Fruit fly (Drosophila melanogaster) whole organism, embryonic: ENCODE data around the gene CG13471.
A peak's percentile ranks its signal among the peaks of the same experiment; 100 is the strongest.

ENCODE experiments used
- Ada2b ChIP-seq: fragments of 200-800 bp; sonication (Bioruptor generic); IDR thresholded peaks from 2 replicates; pipeline ENCODE4 v1.3.6; 2022; ENCODE audit warnings: missing biosample characterization, missing genetic modification characterization
- Atf3 ChIP-seq: fragments of 200-800 bp; sonication (Bioruptor generic); optimal IDR thresholded peaks from 3 replicates; lab custom pipeline; 2016; ENCODE audit warnings: missing biosample characterization, missing genetic modification characterization
- Bgb ChIP-seq: fragments of 200-800 bp; sonication (Bioruptor generic); IDR thresholded peaks from 2 replicates; pipeline ENCODE4 v1.3.6; 2022; ENCODE audit warnings: missing biosample characterization, missing genetic modification characterization; ENCODE audit not compliant: partially characterized antibody
- CG10267 ChIP-seq: fragments of 200-800 bp; sonication (Bioruptor generic); optimal IDR thresholded peaks from 2 replicates; lab custom pipeline; 2018; ENCODE audit warnings: missing biosample characterization, mild to moderate bottlenecking, missing genetic modification characterization, moderate library complexity
- CG10543 ChIP-seq: fragments of 200-800 bp; sonication (Bioruptor generic); optimal IDR thresholded peaks from 3 replicates; lab custom pipeline; 2017; ENCODE audit warnings: missing biosample characterization, mild to moderate bottlenecking, missing genetic modification characterization, moderate library complexity
- CG12155 ChIP-seq: fragments of 200-800 bp; sonication (Bioruptor generic); optimal IDR thresholded peaks from 3 replicates; lab custom pipeline; 2016; ENCODE audit warnings: missing biosample characterization, missing genetic modification characterization
- CG12219 ChIP-seq: fragments of 200-800 bp; sonication (Bioruptor generic); optimal IDR thresholded peaks from 3 replicates; lab custom pipeline; 2018; ENCODE audit warnings: missing biosample characterization, mild to moderate bottlenecking, missing genetic modification characterization
- CG16779 ChIP-seq: fragments of 200-800 bp; sonication (Bioruptor generic); IDR thresholded peaks from 2 replicates; pipeline ENCODE4 v1.3.6; 2022; ENCODE audit warnings: missing biosample characterization, missing genetic modification characterization
- CG17328 ChIP-seq: fragments of 200-800 bp; sonication (Bioruptor generic); IDR thresholded peaks from 2 replicates; pipeline ENCODE4 v1.3.6; 2022; ENCODE audit warnings: missing biosample characterization, missing genetic modification characterization
- CG2712 ChIP-seq: fragments of 200-800 bp; optimal IDR thresholded peaks from 3 replicates; lab custom pipeline; 2019; ENCODE audit warnings: missing biosample characterization, mild to moderate bottlenecking, missing genetic modification characterization, moderate library complexity
- CG30020 ChIP-seq: fragments of 200-800 bp; optimal IDR thresholded peaks from 2 replicates; lab custom pipeline; 2019; ENCODE audit warnings: missing biosample characterization, mild to moderate bottlenecking, missing genetic modification characterization, moderate library complexity
- CG30403 ChIP-seq: fragments of 200-800 bp; sonication (Bioruptor generic); optimal IDR thresholded peaks from 3 replicates; lab custom pipeline; 2016; ENCODE audit warnings: missing biosample characterization, missing genetic modification characterization
- CG4707 ChIP-seq: fragments of 200-800 bp; sonication (Bioruptor generic); optimal IDR thresholded peaks from 2 replicates; lab custom pipeline; 2018; ENCODE audit warnings: missing biosample characterization, mild to moderate bottlenecking, missing genetic modification characterization, moderate library complexity
- CG6254 ChIP-seq: fragments of 200-800 bp; sonication (Bioruptor generic); optimal IDR thresholded peaks from 3 replicates; lab custom pipeline; 2017; ENCODE audit warnings: mild to moderate bottlenecking, missing biosample characterization, missing genetic modification reagents, missing genetic modification characterization
- CG6683 ChIP-seq: fragments of 200-800 bp; sonication (Bioruptor generic); optimal IDR thresholded peaks from 2 replicates; lab custom pipeline; 2017; ENCODE audit warnings: missing biosample characterization, mild to moderate bottlenecking, missing genetic modification characterization, missing genetic modification reagents
- CG7271 ChIP-seq: fragments of 200-800 bp; sonication (Bioruptor generic); optimal IDR thresholded peaks from 2 replicates; lab custom pipeline; 2018; ENCODE audit warnings: missing biosample characterization, mild to moderate bottlenecking, missing genetic modification characterization, moderate library complexity
- CG8281 ChIP-seq: fragments of 200-800 bp; sonication (Bioruptor generic); optimal IDR thresholded peaks from 2 replicates; lab custom pipeline; 2018; ENCODE audit warnings: missing biosample characterization, mild to moderate bottlenecking, missing genetic modification characterization, moderate library complexity
- CG8944 ChIP-seq: fragments of 200-800 bp; sonication (Bioruptor generic); optimal IDR thresholded peaks from 3 replicates; lab custom pipeline; 2016; ENCODE audit warnings: missing biosample characterization, missing genetic modification characterization
- CG9437 ChIP-seq: fragments of 200-800 bp; sonication (Bioruptor generic); optimal IDR thresholded peaks from 2 replicates; lab custom pipeline; 2018; ENCODE audit warnings: missing biosample characterization, mild to moderate bottlenecking, missing genetic modification characterization
- D19B ChIP-seq: fragments of 200-800 bp; sonication (Bioruptor generic); optimal IDR thresholded peaks from 2 replicates; lab custom pipeline; 2017; ENCODE audit warnings: missing biosample characterization, mild to moderate bottlenecking, missing genetic modification characterization
- Dek ChIP-seq: fragments of 200-800 bp; sonication (Bioruptor generic); optimal IDR thresholded peaks from 3 replicates; lab custom pipeline; 2019; ENCODE audit warnings: missing biosample characterization, mild to moderate bottlenecking, missing genetic modification characterization, moderate library complexity
- Dp ChIP-seq: fragments of 200-800 bp; sonication (Bioruptor generic); optimal IDR thresholded peaks from 2 replicates; lab custom pipeline; 2018; ENCODE audit warnings: missing biosample characterization, mild to moderate bottlenecking, missing genetic modification characterization, moderate library complexity
- Hr39 ChIP-seq: fragments of >200 bp; optimal IDR thresholded peaks from 2 replicates; lab custom pipeline; 2017
- Max ChIP-seq: fragments of 200-800 bp; sonication (Bioruptor generic); optimal IDR thresholded peaks from 2 replicates; lab custom pipeline; 2016; ENCODE audit warnings: missing biosample characterization, mild to moderate bottlenecking, missing genetic modification characterization
- NFAT ChIP-seq: fragments of 200-800 bp; sonication (Bioruptor generic); IDR thresholded peaks from 2 replicates; pipeline ENCODE4 v1.3.6; 2022; ENCODE audit warnings: missing biosample characterization, missing genetic modification characterization
- Poxn ChIP-seq: fragments of 200-800 bp; sonication (Bioruptor generic); IDR thresholded peaks from 2 replicates; pipeline ENCODE4 v1.3.6; 2022; ENCODE audit warnings: missing biosample characterization, missing genetic modification characterization
- Rfx ChIP-seq: fragments of 200-800 bp; sonication (Bioruptor generic); IDR thresholded peaks from 2 replicates; pipeline ENCODE4 v1.3.6; 2022; ENCODE audit warnings: missing biosample characterization, missing genetic modification characterization
- Scr ChIP-seq: fragments of 200-800 bp; sonication (Bioruptor generic); IDR thresholded peaks from 2 replicates; pipeline ENCODE4 v1.3.6; 2022; ENCODE audit warnings: missing biosample characterization, missing genetic modification characterization; ENCODE audit not compliant: partially characterized antibody
- Six4 ChIP-seq: fragments of 200-800 bp; sonication (Bioruptor generic); optimal IDR thresholded peaks from 2 replicates; lab custom pipeline; 2016; ENCODE audit warnings: missing biosample characterization, missing genetic modification characterization
- bbx ChIP-seq: fragments of 200-800 bp; sonication (Bioruptor generic); IDR thresholded peaks from 2 replicates; pipeline ENCODE4 v1.3.6; 2022; ENCODE audit warnings: missing biosample characterization, missing genetic modification characterization; ENCODE audit not compliant: partially characterized antibody
- cad ChIP-seq: fragments of >200 bp; optimal IDR thresholded peaks from 2 replicates; lab custom pipeline; 2017; ENCODE audit warnings: missing biosample characterization, missing genetic modification characterization
- chif ChIP-seq, 2 experiments: fragments of 200-800 bp; sonication (Bioruptor generic); optimal IDR thresholded peaks; 3 replicates each; lab custom pipeline; 2016; ENCODE audit warnings: missing biosample characterization in 2 of 2, missing genetic modification characterization in 2 of 2
- crc ChIP-seq: fragments of 200-800 bp; sonication (Bioruptor generic); optimal IDR thresholded peaks from 2 replicates; lab custom pipeline; 2016; ENCODE audit warnings: missing biosample characterization, missing genetic modification characterization
- crp ChIP-seq, 2 experiments: fragments of 200-800 bp; sonication (Bioruptor generic); optimal IDR thresholded peaks; 2 replicates in 1 of 2; 3 replicates in 1 of 2; lab custom pipeline; 2017; ENCODE audit warnings: missing biosample characterization in 2 of 2, missing genetic modification characterization in 2 of 2, mild to moderate bottlenecking in 1 of 2, moderate library complexity in 1 of 2
- dpn ChIP-seq, 2 experiments: fragments of 200-800 bp; sonication (Bioruptor generic); optimal IDR thresholded peaks; 3 replicates each; lab custom pipeline; 2016; ENCODE audit warnings: missing biosample characterization in 2 of 2, missing genetic modification characterization in 2 of 2
- ems ChIP-seq: fragments of 200-800 bp; sonication (Bioruptor generic); optimal IDR thresholded peaks from 3 replicates; lab custom pipeline; 2016; ENCODE audit warnings: missing biosample characterization, missing genetic modification characterization
- ham ChIP-seq: fragments of 200-800 bp; sonication (Bioruptor generic); IDR thresholded peaks from 2 replicates; pipeline ENCODE4 v1.3.6; 2022; ENCODE audit warnings: missing biosample characterization, missing genetic modification characterization
- jigr1 ChIP-seq: fragments of 200-800 bp; sonication (Bioruptor generic); IDR thresholded peaks from 3 replicates; pipeline ENCODE4 v1.3.6; 2022; ENCODE audit warnings: missing biosample characterization, missing genetic modification characterization
- kah ChIP-seq: fragments of 200-800 bp; sonication (Bioruptor generic); optimal IDR thresholded peaks from 2 replicates; lab custom pipeline; 2018; ENCODE audit warnings: missing biosample characterization, mild to moderate bottlenecking, missing genetic modification characterization
- salm ChIP-seq: fragments of 200-800 bp; sonication (Bioruptor generic); optimal IDR thresholded peaks from 2 replicates; lab custom pipeline; 2018; ENCODE audit warnings: missing biosample characterization, mild to moderate bottlenecking, missing genetic modification characterization
- sna ChIP-seq: fragments of 200-800 bp; sonication (Bioruptor generic); IDR thresholded peaks from 2 replicates; pipeline ENCODE4 v1.3.6; 2022; ENCODE audit warnings: missing biosample characterization, missing genetic modification characterization; ENCODE audit not compliant: partially characterized antibody
- tap ChIP-seq: fragments of 200-800 bp; optimal IDR thresholded peaks from 3 replicates; lab custom pipeline; 2019; ENCODE audit warnings: missing biosample characterization, mild to moderate bottlenecking, missing genetic modification characterization, moderate library complexity
- toy ChIP-seq: fragments of 200-800 bp; sonication (Bioruptor generic); IDR thresholded peaks from 2 replicates; pipeline ENCODE4 v1.3.6; 2022; ENCODE audit warnings: missing biosample characterization, missing genetic modification characterization
- ttk ChIP-seq: fragments of 200-800 bp; sonication (Bioruptor generic); IDR thresholded peaks from 2 replicates; pipeline ENCODE4 v2.1.2; 2022; ENCODE audit warnings: missing biosample characterization, missing genetic modification characterization
- unc-4 ChIP-seq: fragments of 200-800 bp; sonication (Bioruptor generic); IDR thresholded peaks from 2 replicates; pipeline ENCODE4 v1.3.6; 2022; ENCODE audit warnings: missing biosample characterization, missing genetic modification characterization; ENCODE audit not compliant: partially characterized antibody
- unpg ChIP-seq: fragments of 200-800 bp; sonication (Bioruptor generic); optimal IDR thresholded peaks from 3 replicates; lab custom pipeline; 2018; ENCODE audit warnings: missing biosample characterization, mild to moderate bottlenecking, missing genetic modification characterization, moderate library complexity
- wor ChIP-seq: fragments of 200-800 bp; sonication (Bioruptor generic); IDR thresholded peaks from 2 replicates; pipeline ENCODE4 v1.3.6; 2022; ENCODE audit warnings: missing biosample characterization, missing genetic modification characterization
- zen2 ChIP-seq: fragments of 200-800 bp; sonication (Bioruptor generic); IDR thresholded peaks from 3 replicates; pipeline ENCODE4 v1.3.6; 2022; ENCODE audit warnings: missing biosample characterization, missing genetic modification characterization; ENCODE audit not compliant: partially characterized antibody

Gene CG13471

dm6 chr3L:14756724-14757463 is 23.6 kb upstream of the CG13471 start (continued):
- TF ChIP-seq crc (peak; percentile 70), CG6683 (peak; percentile 67), Ada2b (GFP tag; lab: Robert Waterston, UW) (peak; percentile 89), Six4 (GFP tag; lab: Kevin White, UChicago) (peak; percentile 75), unc-4 (no peak), chif (GFP tag; optimal IDR thresholded peaks at IDR 0.05; lab: Kevin White, UChicago) (peak; percentile 83 to 84), Bgb (GFP tag; lab: Robert Waterston, UW) (no peak; the same call in 1 of the 2 replicates), Max (peak; percentile 38), kah (GFP tag; lab: Kevin White, UChicago) (peak; percentile 39), unpg (GFP tag; lab: Kevin White, UChicago) (peak; percentile 86), jigr1 (peak; percentile 76), CG9437 (peak; percentile 66), wor (GFP tag; lab: Robert Waterston, UW) (peak; percentile 76), D19B (peak; percentile 83), ems (GFP tag; lab: Kevin White, UChicago) (peak; percentile 84), Dp (GFP tag; lab: Kevin White, UChicago) (peak; percentile 11), CG10267 (peak; percentile 43), tap (peak; percentile 54), cad (GFP tag; lab: Kevin White, UChicago) (peak; percentile 27), CG6254 (GFP tag; lab: Kevin White, UChicago) (peak; percentile 70), salm (tag; lab: Kevin White, UChicago) (peak; percentile 60), Rfx (GFP tag; lab: Robert Waterston, UW) (peak; percentile 96), CG17328 (GFP tag; lab: Robert Waterston, UW) (peak; percentile 92), ham (peak; percentile 79; the same call in 1 of the 2 replicates), NFAT (GFP tag; lab: Robert Waterston, UW) (peak; percentile 94), ttk (GFP tag; lab: Robert Waterston, UW) (peak; percentile 86), dpn (GFP tag; optimal IDR thresholded peaks at IDR 0.05; lab: Kevin White, UChicago) (peak; percentile 90 to 92), CG10543 (peak; percentile 73), Scr (GFP tag; lab: Robert Waterston, UW) (no peak; the same call in 1 of the 2 replicates), CG2712 (peak; percentile 80), Hr39 (lab: Kevin White, UChicago) (no peak), sna (GFP tag; lab: Robert Waterston, UW) (peak; percentile 12; the same call in 1 of the 2 replicates), CG16779 (GFP tag; lab: Robert Waterston, UW) (peak; percentile 89), zen2 (GFP tag; lab: Robert Waterston, UW) (peak; percentile 41), CG8944 (peak; percentile 91), CG8281 (peak; percentile 47), CG4707 (GFP tag; lab: Kevin White, UChicago) (peak; percentile 53), Dek (tag; lab: Kevin White, UChicago) (peak; percentile 86), toy (peak; percentile 62; the same call in 1 of the 2 replicates), Poxn (GFP tag; lab: Robert Waterston, UW) (peak; percentile 74; the same call in 1 of the 2 replicates), CG30020 (tag; lab: Kevin White, UChicago) (peak; percentile 26), Atf3 (GFP tag; lab: Kevin White, UChicago) (peak; percentile 83), crp (GFP tag; optimal IDR thresholded peaks at IDR 0.05; lab: Kevin White, UChicago) (peak in 1 of 2 experiments; percentile 50), CG12155 (peak; percentile 91), CG7271 (no peak), CG30403 (GFP tag; lab: Kevin White, UChicago) (peak; percentile 91), CG12219 (GFP tag; lab: Kevin White, UChicago) (peak; percentile 80), bbx (GFP tag; lab: Robert Waterston, UW) (no peak)
